Worm (Caenorhabditis elegans): ENCODE results near the gene fil-2.
A peak's percentile ranks its signal among the peaks of the same experiment; 100 is the strongest.

fil-2 gene

ce11 chrV:6291301-6291700, 12.5 kb downstream of the fil-2 start:
- no peak for TF ChIP-seq ets-7 (tag; optimal IDR thresholded peaks at IDR 0.05)
- no peak for TF ChIP-seq ama-1 (optimal IDR thresholded peaks at IDR 0.05)
- TF ChIP-seq ceh-36 (tag; optimal IDR thresholded peaks at IDR 0.05), result no peak
- no peak for TF ChIP-seq tra-4 (tag; optimal IDR thresholded peaks at IDR 0.05)
- TF ChIP-seq tbx-11 (GFP tag; IDR thresholded peaks at IDR 0.05), result no peak
- TF ChIP-seq scrt-1 (GFP tag; IDR thresholded peaks at IDR 0.05), result no peak
- no peak for TF ChIP-seq hnd-1 (tag; optimal IDR thresholded peaks at IDR 0.05)
- no peak for TF ChIP-seq tbx-37 (GFP tag; conservative IDR thresholded peaks at IDR 0.05)
- TF ChIP-seq pes-1 (GFP tag; IDR thresholded peaks at IDR 0.05), result no peak
- TF ChIP-seq aly-1 (tag; optimal IDR thresholded peaks at IDR 0.05), result no peak
- TF ChIP-seq flt-1 (GFP tag; IDR thresholded peaks at IDR 0.05), result no peak
- no peak for TF ChIP-seq B0310.2 (tag; optimal IDR thresholded peaks at IDR 0.05)
- TF ChIP-seq sea-1 (GFP tag; conservative IDR thresholded peaks at IDR 0.05), result no peak
- no peak for TF ChIP-seq ceh-13 (GFP tag; optimal IDR thresholded peaks at IDR 0.05)
- TF ChIP-seq F13C5.2 (tag; optimal IDR thresholded peaks at IDR 0.05), result no peak
- no peak for TF ChIP-seq hmg-4 (GFP tag; optimal IDR thresholded peaks at IDR 0.05)
- no peak for TF ChIP-seq hmbx-1 (tag; optimal IDR thresholded peaks at IDR 0.05)

ce11 chrV:6292401-6292800, 13.6 kb downstream of the fil-2 start, which contains the start of gene K12B6.9:
TSS of gene K12B6.9 (minus strand) at chrV:6292666.
- TF ChIP-seq B0310.2 (tag; optimal IDR thresholded peaks at IDR 0.05) (no peak), hmg-4 (GFP tag; optimal IDR thresholded peaks at IDR 0.05) (no peak), hnd-1 (tag; optimal IDR thresholded peaks at IDR 0.05) (no peak), sea-1 (GFP tag; conservative IDR thresholded peaks at IDR 0.05) (no peak), ets-7 (tag; optimal IDR thresholded peaks at IDR 0.05) (no peak), pes-1 (GFP tag; IDR thresholded peaks at IDR 0.05) (no peak), tbx-11 (GFP tag; IDR thresholded peaks at IDR 0.05) (no peak), ceh-36 (tag; optimal IDR thresholded peaks at IDR 0.05) (no peak), ceh-13 (GFP tag; optimal IDR thresholded peaks at IDR 0.05) (no peak)

- TF ChIP-seq pes-1 (GFP tag; IDR thresholded peaks at IDR 0.05), result peak; percentile 59; the same call in 1 of the 2 replicates
Measured at ce11 chrV:6296536-6296935, 17.7 kb downstream of the fil-2 start.

ce11 chrV:6301046-6301445, 22.2 kb downstream of the fil-2 start:
- no peak for TF ChIP-seq tbx-37 (GFP tag; conservative IDR thresholded peaks at IDR 0.05)
- TF ChIP-seq hnd-1 (tag; optimal IDR thresholded peaks at IDR 0.05), result no peak
- TF ChIP-seq ceh-13 (GFP tag; optimal IDR thresholded peaks at IDR 0.05), result no peak
- no peak for TF ChIP-seq F13C5.2 (tag; optimal IDR thresholded peaks at IDR 0.05)
- TF ChIP-seq tbx-11 (GFP tag; IDR thresholded peaks at IDR 0.05), result no peak
- TF ChIP-seq pes-1 (GFP tag; IDR thresholded peaks at IDR 0.05), result no peak
- no peak for TF ChIP-seq ceh-36 (tag; optimal IDR thresholded peaks at IDR 0.05)
- no peak for TF ChIP-seq tra-4 (tag; optimal IDR thresholded peaks at IDR 0.05)

- no peak for TF ChIP-seq F13C5.2 (tag; optimal IDR thresholded peaks at IDR 0.05)
- TF ChIP-seq tbx-37 (GFP tag; conservative IDR thresholded peaks at IDR 0.05), result no peak
- no peak for TF ChIP-seq hmg-4 (GFP tag; optimal IDR thresholded peaks at IDR 0.05)
- TF ChIP-seq flt-1 (GFP tag; IDR thresholded peaks at IDR 0.05), result no peak
- TF ChIP-seq ets-7 (tag; optimal IDR thresholded peaks at IDR 0.05), result no peak
Measured at ce11 chrV:6302465-6302864, 23.6 kb downstream of the fil-2 start.

ce11 chrV:6303471-6303870, 24.6 kb downstream of the fil-2 start, which contains the start of gene sago-1:
TSS of gene sago-1 (plus strand) at chrV:6303771.
- no peak for TF ChIP-seq hmg-4 (GFP tag; optimal IDR thresholded peaks at IDR 0.05)
- TF ChIP-seq ets-7 (tag; optimal IDR thresholded peaks at IDR 0.05), result no peak
- no peak for TF ChIP-seq pes-1 (GFP tag; IDR thresholded peaks at IDR 0.05)
- no peak for TF ChIP-seq sea-1 (GFP tag; conservative IDR thresholded peaks at IDR 0.05)
- no peak for TF ChIP-seq hmbx-1 (tag; optimal IDR thresholded peaks at IDR 0.05)
- TF ChIP-seq tbx-37 (GFP tag; conservative IDR thresholded peaks at IDR 0.05), result no peak
- no peak for TF ChIP-seq ceh-36 (tag; optimal IDR thresholded peaks at IDR 0.05)
- no peak for TF ChIP-seq flt-1 (GFP tag; IDR thresholded peaks at IDR 0.05)
- no peak for TF ChIP-seq ceh-13 (GFP tag; optimal IDR thresholded peaks at IDR 0.05)

- TF ChIP-seq hmg-4 (GFP tag; optimal IDR thresholded peaks at IDR 0.05) (no peak), aly-1 (tag; optimal IDR thresholded peaks at IDR 0.05) (no peak), tra-4 (tag; optimal IDR thresholded peaks at IDR 0.05) (no peak)
Measured at ce11 chrV:6311936-6312335, 33.1 kb downstream of the fil-2 start.

ce11 chrV:6316632-6317031, 37.8 kb downstream of the fil-2 start, which contains the start of gene cest-24:
TSS of gene cest-24 (plus strand) at chrV:6316932.
- no peak for TF ChIP-seq F13C5.2 (tag; optimal IDR thresholded peaks at IDR 0.05)
- no peak for TF ChIP-seq ceh-36 (tag; optimal IDR thresholded peaks at IDR 0.05)
- TF ChIP-seq pes-1 (GFP tag; IDR thresholded peaks at IDR 0.05), result no peak
- no peak for TF ChIP-seq tra-4 (tag; optimal IDR thresholded peaks at IDR 0.05)
- TF ChIP-seq B0310.2 (tag; optimal IDR thresholded peaks at IDR 0.05), result no peak
- no peak for TF ChIP-seq ets-7 (tag; optimal IDR thresholded peaks at IDR 0.05)
- TF ChIP-seq aly-1 (tag; optimal IDR thresholded peaks at IDR 0.05), result no peak

ce11 chrV:6317928-6318327, 39.1 kb downstream of the fil-2 start:
- no peak for TF ChIP-seq hnd-1 (tag; optimal IDR thresholded peaks at IDR 0.05)
- no peak for TF ChIP-seq scrt-1 (GFP tag; IDR thresholded peaks at IDR 0.05)
- no peak for TF ChIP-seq ama-1 (optimal IDR thresholded peaks at IDR 0.05)
- TF ChIP-seq hmbx-1 (tag; optimal IDR thresholded peaks at IDR 0.05), result no peak
- TF ChIP-seq sea-1 (GFP tag; conservative IDR thresholded peaks at IDR 0.05), result no peak

Measured in whole organism, early embryonic.